Worm (Caenorhabditis elegans) whole organism, midembryonic: ENCODE data around the gene argk-1.

Source experiments
- T22C8.4 ChIP-seq: fragments of 200-800 bp; sonication (Bioruptor generic); IDR thresholded peaks from 2 replicates; pipeline ENCODE4 v1.3.6; 2022; ENCODE audit warnings: missing genetic modification characterization, missing compliant biosample characterization
- cog-1 ChIP-seq: sonication (generic microtip); optimal IDR thresholded peaks from 2 replicates; lab custom pipeline; 2016; ENCODE audit warnings: missing genetic modification characterization, missing compliant biosample characterization
- flt-1 ChIP-seq: fragments of 200-800 bp; sonication (Bioruptor generic); IDR thresholded peaks from 2 replicates; pipeline ENCODE4 v1.3.6; 2022; ENCODE audit warnings: missing genetic modification characterization, missing compliant biosample characterization
- klf-2 ChIP-seq: fragments of 200-800 bp; sonication (Bioruptor generic); conservative IDR thresholded peaks from 2 replicates; pipeline ENCODE4 v1.3.6; 2022; ENCODE audit warnings: missing genetic modification reagents, missing genetic modification characterization, missing compliant biosample characterization
- med-1 ChIP-seq: sonication (generic microtip); optimal IDR thresholded peaks from 2 replicates; lab custom pipeline; 2017; ENCODE audit warnings: missing genetic modification characterization, mild to moderate bottlenecking, missing compliant biosample characterization, antibody characterized with exemption, missing genetic modification reagents; ENCODE audit not compliant: insufficient read depth
- ref-1 ChIP-seq: fragments of 200-800 bp; sonication (Bioruptor generic); conservative IDR thresholded peaks from 2 replicates; pipeline ENCODE4 v1.3.6; 2022; ENCODE audit warnings: missing genetic modification reagents, missing genetic modification characterization, missing compliant biosample characterization
- tab-1 ChIP-seq: fragments of 200-800 bp; sonication (Bioruptor generic); IDR thresholded peaks from 2 replicates; pipeline ENCODE4 v1.3.6; 2022; ENCODE audit warnings: missing genetic modification characterization, missing compliant biosample characterization
- ztf-23 ChIP-seq: fragments of 200-800 bp; sonication (Bioruptor generic); IDR thresholded peaks from 2 replicates; pipeline ENCODE4 v1.3.6; 2022; ENCODE audit warnings: missing genetic modification reagents, missing genetic modification characterization, missing compliant biosample characterization
- ztf-29 ChIP-seq: fragments of 200-800 bp; sonication (Bioruptor generic); IDR thresholded peaks from 2 replicates; pipeline ENCODE4 v1.3.6; 2022; ENCODE audit warnings: missing genetic modification reagents, missing genetic modification characterization, missing compliant biosample characterization

The argk-1 gene

DNA sequence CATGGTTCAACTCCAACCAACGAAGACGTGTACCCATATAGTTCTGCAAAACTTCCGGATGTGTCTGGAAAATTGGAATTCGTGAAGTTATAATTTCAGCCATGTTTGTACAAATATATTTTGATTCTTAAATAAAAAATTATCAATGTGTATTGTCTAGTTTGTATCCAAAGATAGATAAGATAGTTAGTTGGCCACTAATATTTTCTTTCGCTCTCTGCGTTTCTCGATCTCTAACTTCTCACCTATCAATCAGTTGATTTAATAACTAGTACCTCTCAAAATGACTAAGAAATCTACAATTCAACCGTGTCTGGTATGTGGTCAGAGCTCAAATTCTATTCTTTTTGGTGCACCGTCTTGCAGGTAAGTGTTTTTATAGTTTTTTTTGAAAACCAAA is 32.5 kb upstream of the argk-1 start, which contains the start of gene nhr-176:
Gene nhr-176, plus strand, starts transcription at position 159 of the 400 bp plus-strand sequence.
- TF ChIP-seq cog-1 (tag; lab: Kevin White, UChicago) = no peak
- TF ChIP-seq klf-2 (GFP tag; lab: Robert Waterston, UW) = no peak
- TF ChIP-seq T22C8.4 (GFP tag; lab: Robert Waterston, UW) = no peak
- no peak for TF ChIP-seq ref-1 (GFP tag; lab: Robert Waterston, UW)
- no peak for TF ChIP-seq ztf-23 (GFP tag; lab: Robert Waterston, UW)
- TF ChIP-seq flt-1 (GFP tag; lab: Robert Waterston, UW) = no peak
- no peak for TF ChIP-seq med-1 (GFP tag; lab: Kevin White, UChicago)
- no peak for TF ChIP-seq tab-1 (GFP tag; lab: Robert Waterston, UW)
- no peak for TF ChIP-seq ztf-29 (GFP tag; lab: Robert Waterston, UW)

ce11 chrV:16073856-16074255 is 29.8 kb upstream of the argk-1 start, which contains the start of gene srj-10:
Gene srj-10, minus strand, starts transcription at chrV:16073956.
- TF ChIP-seq klf-2 (GFP tag; lab: Robert Waterston, UW) (no peak), T22C8.4 (GFP tag; lab: Robert Waterston, UW) (no peak), tab-1 (GFP tag; lab: Robert Waterston, UW) (no peak), med-1 (GFP tag; lab: Kevin White, UChicago) (no peak), flt-1 (GFP tag; lab: Robert Waterston, UW) (no peak), ref-1 (GFP tag; lab: Robert Waterston, UW) (no peak), ztf-23 (GFP tag; lab: Robert Waterston, UW) (no peak), cog-1 (tag; lab: Kevin White, UChicago) (no peak), ztf-29 (GFP tag; lab: Robert Waterston, UW) (no peak)

DNA sequence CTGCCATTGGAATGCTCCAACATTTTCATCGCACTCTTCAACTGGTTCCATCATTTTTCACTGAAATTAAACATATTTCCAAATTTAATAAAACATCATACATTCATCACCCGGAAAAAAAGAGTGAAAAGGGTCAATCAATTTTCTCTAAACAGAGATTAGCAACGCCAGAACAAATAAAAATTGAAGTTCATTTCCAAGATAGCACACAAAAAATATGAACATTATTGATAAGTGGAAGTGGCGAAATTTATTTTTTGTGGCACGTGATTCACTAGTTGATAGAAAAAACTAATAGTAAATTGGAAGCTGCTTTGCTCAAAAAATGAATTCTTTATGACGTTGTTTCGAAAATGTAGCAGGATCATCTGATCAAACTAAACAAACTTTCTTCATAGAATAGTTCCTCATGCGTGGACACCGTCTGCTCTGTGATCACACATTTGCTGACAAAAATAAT is 28.4 kb upstream of the argk-1 start, which contains the start of the genes F14H3.12 and srj-29:
Gene F14H3.12, minus strand, starts transcription at position 74 of the 460 bp plus-strand sequence.
Gene srj-29, plus strand, starts transcription at position 410 of the 460 bp plus-strand sequence.
- no peak for TF ChIP-seq flt-1 (GFP tag; lab: Robert Waterston, UW)
- no peak for TF ChIP-seq med-1 (GFP tag; lab: Kevin White, UChicago)
- no peak for TF ChIP-seq ref-1 (GFP tag; lab: Robert Waterston, UW)
- no peak for TF ChIP-seq tab-1 (GFP tag; lab: Robert Waterston, UW)

- TF ChIP-seq klf-2 (GFP tag; lab: Robert Waterston, UW) (no peak), ztf-23 (GFP tag; lab: Robert Waterston, UW) (no peak), cog-1 (tag; lab: Kevin White, UChicago) (no peak), ref-1 (GFP tag; lab: Robert Waterston, UW) (no peak)
Observed at ce11 chrV:16080039-16080438, 23.7 kb upstream of the argk-1 start.

DNA sequence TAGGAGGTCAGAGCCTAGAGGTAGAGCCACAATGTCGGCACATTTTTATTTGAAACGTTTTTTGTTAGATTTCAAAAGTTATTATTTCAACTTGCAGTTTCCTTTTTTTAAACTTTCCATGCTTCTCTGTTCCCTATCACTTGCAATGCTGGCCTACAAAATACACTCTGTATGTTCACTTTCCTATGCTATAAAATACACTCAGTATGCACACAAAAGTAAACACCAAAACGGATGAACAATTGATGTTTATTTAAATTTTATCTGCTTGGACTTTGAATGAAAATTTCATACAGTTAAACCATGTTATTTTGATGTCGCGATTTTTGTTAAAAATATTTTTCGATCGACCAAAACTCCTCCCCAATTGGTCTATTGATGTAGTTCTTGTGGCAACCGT is 23.0 kb upstream of the argk-1 start:
- TF ChIP-seq ref-1 (GFP tag; lab: Robert Waterston, UW) = no peak

DNA sequence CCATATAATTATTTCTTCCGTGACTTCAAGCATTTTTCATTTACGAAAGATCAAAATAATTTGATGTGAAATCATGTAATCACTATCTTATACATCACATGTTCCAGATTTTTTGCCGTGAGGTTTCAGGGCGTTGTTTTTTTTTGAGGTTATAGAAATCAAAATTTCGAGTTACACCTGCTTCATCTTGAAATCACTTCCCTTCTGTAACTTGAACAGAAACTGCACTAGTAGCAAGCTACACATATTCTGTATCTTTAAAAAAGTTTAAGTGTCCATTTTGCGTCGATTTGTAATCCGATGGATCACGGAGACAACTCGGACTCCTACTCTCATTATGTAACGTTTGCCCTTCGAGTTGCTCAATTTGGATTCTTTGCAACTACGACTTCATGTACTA is 13.0 kb upstream of the argk-1 start, which contains the start of gene F22B8.3:
Gene F22B8.3, plus strand, starts transcription at position 301 of the 400 bp plus-strand sequence.
- no peak for TF ChIP-seq flt-1 (GFP tag; lab: Robert Waterston, UW)
- TF ChIP-seq ztf-29 (GFP tag; lab: Robert Waterston, UW) = no peak
- no peak for TF ChIP-seq tab-1 (GFP tag; lab: Robert Waterston, UW)
- no peak for TF ChIP-seq T22C8.4 (GFP tag; lab: Robert Waterston, UW)
- no peak for TF ChIP-seq ref-1 (GFP tag; lab: Robert Waterston, UW)
- no peak for TF ChIP-seq klf-2 (GFP tag; lab: Robert Waterston, UW)
- no peak for TF ChIP-seq med-1 (GFP tag; lab: Kevin White, UChicago)
- TF ChIP-seq ztf-23 (GFP tag; lab: Robert Waterston, UW) = no peak
- TF ChIP-seq cog-1 (tag; lab: Kevin White, UChicago) = no peak

- TF ChIP-seq T22C8.4 (GFP tag; lab: Robert Waterston, UW) (no peak), tab-1 (GFP tag; lab: Robert Waterston, UW) (no peak), ztf-23 (GFP tag; lab: Robert Waterston, UW) (no peak), med-1 (GFP tag; lab: Kevin White, UChicago) (no peak), cog-1 (tag; lab: Kevin White, UChicago) (no peak), flt-1 (GFP tag; lab: Robert Waterston, UW) (no peak), ztf-29 (GFP tag; lab: Robert Waterston, UW) (no peak), klf-2 (GFP tag; lab: Robert Waterston, UW) (no peak), ref-1 (GFP tag; lab: Robert Waterston, UW) (no peak)
Observed at ce11 chrV:16094284-16094683, 9.4 kb upstream of the argk-1 start, which contains the start of gene F22B8.7. Gene F22B8.7, plus strand, starts transcription at chrV:16094584.

ce11 chrV:16094862-16095261 is 8.8 kb upstream of the argk-1 start:
- TF ChIP-seq med-1 (GFP tag; lab: Kevin White, UChicago) (no peak), T22C8.4 (GFP tag; lab: Robert Waterston, UW) (no peak), flt-1 (GFP tag; lab: Robert Waterston, UW) (no peak), tab-1 (GFP tag; lab: Robert Waterston, UW) (no peak), klf-2 (GFP tag; lab: Robert Waterston, UW) (no peak), ztf-29 (GFP tag; lab: Robert Waterston, UW) (no peak), ztf-23 (GFP tag; lab: Robert Waterston, UW) (no peak), ref-1 (GFP tag; lab: Robert Waterston, UW) (no peak), cog-1 (tag; lab: Kevin White, UChicago) (no peak)

- TF ChIP-seq cog-1 (tag; lab: Kevin White, UChicago) (no peak), ref-1 (GFP tag; lab: Robert Waterston, UW) (no peak), flt-1 (GFP tag; lab: Robert Waterston, UW) (no peak), tab-1 (GFP tag; lab: Robert Waterston, UW) (no peak), ztf-29 (GFP tag; lab: Robert Waterston, UW) (no peak), klf-2 (GFP tag; lab: Robert Waterston, UW) (no peak), T22C8.4 (GFP tag; lab: Robert Waterston, UW) (no peak), med-1 (GFP tag; lab: Kevin White, UChicago) (no peak), ztf-23 (GFP tag; lab: Robert Waterston, UW) (no peak)
Observed at ce11 chrV:16099441-16099840, 4.3 kb upstream of the argk-1 start, which contains the start of gene str-7. Gene str-7, minus strand, starts transcription at chrV:16099541.
